Fruit fly (Drosophila melanogaster): ENCODE data around the gene CG4815.
A peak's percentile ranks its signal among the peaks of the same experiment; 100 is the strongest.

The CG4815 gene

DNA sequence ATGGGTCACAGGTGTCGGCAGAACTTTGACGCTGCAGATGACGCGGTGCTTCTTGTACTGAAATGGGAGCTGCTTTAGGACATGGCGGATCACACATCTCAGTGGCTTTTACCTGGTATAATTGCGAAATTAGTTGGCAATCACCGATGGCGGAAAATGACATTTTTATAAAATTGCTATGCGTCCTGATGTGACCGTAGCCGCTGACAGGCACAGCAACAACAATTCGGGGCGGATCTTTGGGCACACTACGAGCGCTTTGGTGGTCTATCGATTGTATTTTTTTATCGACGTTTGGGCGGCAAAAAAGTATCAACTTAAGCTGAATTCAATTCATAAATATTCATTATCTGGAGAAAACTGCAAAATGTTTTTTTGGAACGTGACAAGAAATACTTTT lies 36.7 kb downstream of the CG4815 start, which contains the start of gene CG4951 (continued):
- TF ChIP-seq CG11560 (tag; IDR thresholded peaks at IDR 0.05) (peak; percentile 45; the same call in 1 of the 3 replicates), pita (GFP tag; optimal IDR thresholded peaks at IDR 0.05) (no peak), Dbx (GFP tag; IDR thresholded peaks at IDR 0.05) (no peak), amos (GFP tag; IDR thresholded peaks at IDR 0.05; ENCODE audit: partially characterized antibody) (peak; percentile 59; the same call in 1 of the 2 replicates), Hr39 (optimal IDR thresholded peaks at IDR 0.05) (no peak), CG14965 (GFP tag; optimal IDR thresholded peaks at IDR 0.05; ENCODE audit: borderline replicate concordance) (no peak), croc (GFP tag; conservative IDR thresholded peaks at IDR 0.05) (no peak), nmo (GFP tag; optimal IDR thresholded peaks at IDR 0.05) (peak; percentile 22), CG9876 (GFP tag; optimal IDR thresholded peaks at IDR 0.05) (no peak), CG16863 (GFP tag; optimal IDR thresholded peaks at IDR 0.05) (no peak), hkb (optimal IDR thresholded peaks at IDR 0.05) (no peak), hkb (GFP tag; IDR thresholded peaks at IDR 0.05) (no peak), bowl (GFP tag; IDR thresholded peaks at IDR 0.05) (no peak), CG7357 (GFP tag; IDR thresholded peaks at IDR 0.05) (no peak), E2f2 (GFP tag; IDR thresholded peaks at IDR 0.05) (peak; percentile 97), BEAF-32 (GFP tag; optimal IDR thresholded peaks at IDR 0.05) (peak; percentile 57), lmd (GFP tag; IDR thresholded peaks at IDR 0.05) (no peak), eyg (GFP tag; optimal IDR thresholded peaks at IDR 0.05) (no peak), phol (tag; optimal IDR thresholded peaks at IDR 0.05) (peak; percentile 63), Med (GFP tag) (peak; percentile 82), kni (GFP tag; optimal IDR thresholded peaks at IDR 0.05) (no peak), Camta (GFP tag; optimal IDR thresholded peaks at IDR 0.05) (no peak), Doc3 (GFP tag; IDR thresholded peaks at IDR 0.05; ENCODE audit: partially characterized antibody) (0 out of 3 replicates have a peak, but pooled peaks have one; percentile 42), Aef1 (GFP tag; IDR thresholded peaks at IDR 0.05) (peak; percentile 94), Ets97D (GFP tag; optimal IDR thresholded peaks at IDR 0.05) (peak; percentile 72), nerfin-1 (tag; optimal IDR thresholded peaks at IDR 0.05) (peak; percentile 19), Vsx1 (GFP tag; optimal IDR thresholded peaks at IDR 0.05) (no peak), Dip3 (GFP tag; optimal IDR thresholded peaks at IDR 0.05) (no peak), bbx (GFP tag; IDR thresholded peaks at IDR 0.05; ENCODE audit: partially characterized antibody) (peak; percentile 63; the same call in 1 of the 2 replicates), Sry-δ (GFP tag; optimal IDR thresholded peaks at IDR 0.05) (peak; percentile 58), CG17186 (GFP tag; optimal IDR thresholded peaks at IDR 0.05) (peak; percentile 70), CG10267 (tag; optimal IDR thresholded peaks at IDR 0.05) (peak; percentile 44), CG33557 (GFP tag; optimal IDR thresholded peaks at IDR 0.05) (no peak), CG13287 (GFP tag; IDR thresholded peaks at IDR 0.05; ENCODE audit: partially characterized antibody) (peak; percentile 78), NC2α (GFP tag; optimal IDR thresholded peaks at IDR 0.05) (no peak), CG34422 (GFP tag; IDR thresholded peaks at IDR 0.05) (0 out of 3 replicates have a peak, but pooled peaks have one; percentile 17), Dfd (GFP tag; optimal IDR thresholded peaks at IDR 0.05) (no peak), Dref (GFP tag; IDR thresholded peaks at IDR 0.05) (peak; percentile 94), pzg (GFP tag; optimal IDR thresholded peaks at IDR 0.05) (peak; percentile 91), CG6791 (GFP tag; IDR thresholded peaks at IDR 0.05; ENCODE audit: partially characterized antibody) (peak; percentile 61; the same call in 2 of the 3 replicates), zen (tag; optimal IDR thresholded peaks at IDR 0.05) (peak; percentile 13), Gug (GFP tag; IDR thresholded peaks at IDR 0.05) (no peak), crp (GFP tag; optimal IDR thresholded peaks at IDR 0.05) (peak in 1 of 2 experiments; percentile 20), Dll (GFP tag; IDR thresholded peaks at IDR 0.05; ENCODE audit: partially characterized antibody) (peak; percentile 62; the same call in 2 of the 4 replicates), wek (GFP tag; optimal IDR thresholded peaks at IDR 0.05) (no peak), gsb (GFP tag; IDR thresholded peaks at IDR 0.05) (no peak), Nf-YC (tag; optimal IDR thresholded peaks at IDR 0.05) (peak; percentile 1)
